Fruit fly (Drosophila melanogaster): ENCODE measurements around the gene aln.

DNA sequence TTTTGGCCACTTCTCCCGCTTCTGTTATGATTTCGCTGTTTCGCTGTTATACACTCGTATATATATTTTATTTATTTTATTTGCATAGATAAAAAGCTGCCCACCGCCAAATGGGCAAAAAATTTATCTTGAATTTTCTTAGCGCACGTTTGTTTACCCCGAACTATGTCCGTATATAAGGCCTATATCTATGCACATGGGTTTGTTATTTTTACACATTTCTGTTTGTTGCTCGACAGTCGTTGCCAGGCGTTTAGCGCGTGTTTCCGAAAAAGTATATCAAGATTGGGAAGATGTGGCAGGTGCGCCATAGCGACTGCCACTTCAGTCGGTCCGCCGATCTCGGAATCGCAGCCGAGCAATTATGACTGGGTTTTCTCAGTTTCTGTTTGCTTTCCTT, 26.1 kb downstream of the aln start:
- TF ChIP-seq CG8478 (optimal IDR thresholded peaks at IDR 0.05) (no peak), CTCF (optimal IDR thresholded peaks at IDR 0.05) (no peak)

Measured in S2 (cell line).